Fruit fly (Drosophila melanogaster) S2 (cell line): ENCODE measurements around the gene Ski6.

ENCODE experiments used
- CG8478 ChIP-seq: fragments of >200 bp; optimal IDR thresholded peaks from 2 replicates; lab custom pipeline; 2018
- CTCF ChIP-seq, 2 experiments: fragments of >200 bp; optimal IDR thresholded peaks; 2 replicates each; lab custom pipeline; 2018

- TF ChIP-seq CG8478 (no peak), CTCF (optimal IDR thresholded peaks at IDR 0.05; lab: Kevin White, UChicago) (no peak)
Measured at dm6 chr2L:13183150-13183549, 39.1 kb downstream of the Ski6 start, which contains the start of gene Rsph1.
